Fruit fly (Drosophila melanogaster) whole organism, larva: ENCODE data around the gene Zip89B.

ENCODE experiments used
- noc ChIP-seq: fragments of 200-800 bp; sonication (Bioruptor generic); optimal IDR thresholded peaks from 3 replicates; lab custom pipeline; 2019; ENCODE audit warnings: missing biosample characterization, mild to moderate bottlenecking, missing genetic modification characterization, moderate library complexity

Gene Zip89B

DNA sequence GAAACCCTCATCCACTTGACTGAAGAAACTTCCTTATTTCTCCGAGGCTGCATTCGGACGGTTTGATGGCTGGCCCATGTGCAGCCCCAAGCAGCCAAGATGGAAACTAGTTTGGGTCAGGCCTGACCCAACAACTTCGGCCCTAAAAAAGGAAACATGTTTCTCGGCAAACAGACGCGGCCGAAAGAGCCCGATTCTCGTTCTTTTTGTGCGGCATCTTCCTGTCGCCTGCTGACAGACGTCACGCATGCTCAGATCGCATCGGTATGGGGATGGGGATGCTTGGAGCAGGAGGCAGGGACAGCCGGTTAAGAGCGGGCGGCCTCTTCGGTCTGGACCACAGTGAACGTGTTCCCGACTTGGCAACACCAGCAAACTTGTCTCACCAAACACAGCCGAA lies 11.2 kb downstream of the Zip89B start:
- no peak for TF ChIP-seq noc (tag; lab: Kevin White, UChicago)

dm6 chr3R:16321538-16321937 lies 16.0 kb downstream of the Zip89B start, which contains the start of gene CG44044:
Gene CG44044, plus strand, starts transcription at chr3R:16321838.
- TF ChIP-seq noc (tag; lab: Kevin White, UChicago): no peak

dm6 chr3R:16323093-16323492 lies 17.5 kb downstream of the Zip89B start, which contains the start of gene CG6901:
Gene CG6901, plus strand, starts transcription at chr3R:16323415.
- no peak for TF ChIP-seq noc (tag; lab: Kevin White, UChicago)

- TF ChIP-seq noc (tag; lab: Kevin White, UChicago): no peak
Observed at dm6 chr3R:16325192-16325591, 19.6 kb downstream of the Zip89B start, which contains the start of gene CG17929. Gene CG17929, plus strand, starts transcription at chr3R:16325492.

dm6 chr3R:16327549-16327948 lies 22.0 kb downstream of the Zip89B start, which contains the start of gene CG17930:
Gene CG17930, plus strand, starts transcription at chr3R:16327849.
- TF ChIP-seq noc (tag; lab: Kevin White, UChicago): no peak

- no peak for TF ChIP-seq noc (tag; lab: Kevin White, UChicago)
Observed at dm6 chr3R:16329797-16330196, 24.2 kb downstream of the Zip89B start.

DNA sequence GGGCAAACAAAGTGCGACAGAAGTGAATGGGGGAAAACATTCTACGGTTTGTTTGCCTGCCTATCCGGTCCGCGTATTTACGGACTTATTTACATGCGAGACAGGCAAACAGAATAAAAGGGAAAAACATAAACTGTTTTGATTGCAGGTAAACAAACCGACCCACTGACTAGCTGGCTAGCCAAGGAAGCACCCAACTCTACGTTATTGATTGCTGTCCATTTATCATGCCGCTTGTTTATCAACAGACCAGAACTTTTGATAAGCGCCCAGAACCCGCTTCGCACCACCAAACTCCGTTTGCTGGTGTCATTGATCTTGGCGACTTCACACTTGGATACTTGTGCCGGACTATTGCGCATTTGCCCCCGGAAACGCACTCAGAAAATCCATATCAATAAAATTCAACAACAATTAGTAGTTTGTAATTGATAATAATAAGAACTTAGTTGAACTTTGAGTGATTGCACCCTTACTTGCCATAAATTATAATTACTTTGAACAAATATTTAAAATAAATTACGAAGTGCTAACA lies 26.3 kb downstream of the Zip89B start:
- TF ChIP-seq noc (tag; lab: Kevin White, UChicago): peak; percentile 25

- TF ChIP-seq noc (tag; lab: Kevin White, UChicago): no peak
Observed at dm6 chr3R:16334329-16334728, 28.8 kb downstream of the Zip89B start.

dm6 chr3R:16334797-16335196 lies 29.2 kb downstream of the Zip89B start:
- TF ChIP-seq noc (tag; lab: Kevin White, UChicago): no peak

DNA sequence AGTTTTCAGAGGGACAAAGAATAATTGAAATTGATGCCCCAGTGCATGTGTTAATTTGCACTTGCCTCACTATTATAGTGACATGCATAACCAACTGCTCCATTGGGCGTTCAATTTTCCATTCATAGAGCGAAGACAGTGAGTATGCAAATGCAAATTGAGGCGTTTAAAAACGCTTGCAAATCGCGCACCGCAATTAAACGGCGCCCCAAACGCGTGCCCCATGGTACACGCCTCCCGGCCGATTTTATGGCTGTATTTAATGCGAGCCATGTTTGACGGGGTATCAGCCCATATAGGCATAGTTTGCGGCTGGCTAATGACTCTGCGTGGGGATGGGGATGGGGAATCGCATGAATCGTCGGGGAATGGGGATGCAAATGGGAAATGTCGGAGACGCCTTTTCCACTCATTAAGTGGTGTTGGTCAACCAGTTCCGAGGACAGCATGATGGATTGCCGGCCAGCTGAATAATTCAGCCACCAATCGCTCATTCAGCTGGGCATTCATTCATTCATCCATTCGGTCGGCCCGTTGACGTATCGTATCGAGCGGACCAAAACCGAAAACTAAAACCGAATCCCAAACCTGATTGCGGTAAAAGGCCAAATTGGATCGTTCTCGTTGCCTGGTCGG lies 30.0 kb downstream of the Zip89B start:
- TF ChIP-seq noc (tag; lab: Kevin White, UChicago): no peak

dm6 chr3R:16336327-16337052 lies 30.9 kb downstream of the Zip89B start:
- TF ChIP-seq noc (tag; lab: Kevin White, UChicago): no peak

- TF ChIP-seq noc (tag; lab: Kevin White, UChicago): no peak
Observed at dm6 chr3R:16337053-16337385, 31.5 kb downstream of the Zip89B start.

DNA sequence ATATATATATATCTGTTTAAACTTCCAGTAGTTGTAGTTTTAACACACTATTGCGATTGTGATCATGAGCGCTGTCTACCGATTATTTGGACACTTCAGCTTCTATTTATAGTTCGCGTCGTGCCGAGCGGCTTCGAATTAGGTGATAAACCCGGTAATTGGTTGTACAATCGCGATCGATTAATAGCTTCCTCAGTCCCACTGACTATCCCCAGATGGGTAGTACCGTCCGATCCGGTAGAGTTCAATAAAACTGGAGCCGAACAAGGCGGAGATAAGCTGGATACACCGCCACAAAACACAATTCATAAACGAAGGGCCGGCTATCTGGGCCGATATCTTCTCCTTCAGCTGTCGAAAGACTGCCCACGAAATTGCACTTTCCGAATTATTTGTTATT lies 32.3 kb downstream of the Zip89B start:
- no peak for TF ChIP-seq noc (tag; lab: Kevin White, UChicago)

DNA sequence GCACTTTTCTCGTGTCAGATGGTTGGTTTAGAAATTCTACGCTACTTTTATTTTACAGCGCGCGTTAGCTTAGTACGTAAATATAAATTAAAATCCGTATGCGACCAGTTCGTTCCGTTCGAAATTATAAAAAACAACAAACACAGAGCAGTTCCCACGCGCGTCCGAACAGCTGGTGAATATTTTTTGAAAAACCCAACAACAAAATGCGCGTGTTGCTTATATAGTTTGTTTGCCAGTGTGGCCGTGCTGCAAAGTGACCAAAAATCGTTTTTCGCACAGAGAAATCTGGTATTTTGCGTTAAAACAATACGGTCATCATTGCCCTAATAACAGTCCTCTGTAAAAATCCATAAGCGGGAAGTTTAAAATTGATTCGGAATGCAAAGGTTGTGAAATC lies 32.8 kb downstream of the Zip89B start:
- no peak for TF ChIP-seq noc (tag; lab: Kevin White, UChicago)

DNA sequence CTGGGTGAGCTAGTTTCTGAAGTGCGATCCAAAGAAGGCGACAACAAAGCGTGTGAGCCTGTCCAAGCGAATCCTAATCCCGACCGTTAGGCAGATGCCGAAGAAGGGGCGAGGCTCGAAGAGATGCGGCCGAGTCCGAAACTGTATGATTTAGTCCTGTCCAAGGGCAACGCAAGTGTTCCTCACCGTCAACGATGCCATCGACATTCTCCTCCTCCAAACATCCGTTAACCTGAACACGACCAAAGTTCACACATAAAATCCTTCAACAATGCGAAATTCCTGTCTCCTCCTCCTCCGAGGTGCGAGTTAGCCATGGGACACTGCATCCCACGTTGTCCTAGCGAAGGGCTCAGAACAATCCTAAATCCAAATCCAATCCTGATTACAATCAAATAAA lies 33.9 kb downstream of the Zip89B start, which contains the start of gene Sulf1:
Gene Sulf1 (minus strand): TSS at position 101 of the 400 bp plus-strand sequence.
- no peak for TF ChIP-seq noc (tag; lab: Kevin White, UChicago)

DNA sequence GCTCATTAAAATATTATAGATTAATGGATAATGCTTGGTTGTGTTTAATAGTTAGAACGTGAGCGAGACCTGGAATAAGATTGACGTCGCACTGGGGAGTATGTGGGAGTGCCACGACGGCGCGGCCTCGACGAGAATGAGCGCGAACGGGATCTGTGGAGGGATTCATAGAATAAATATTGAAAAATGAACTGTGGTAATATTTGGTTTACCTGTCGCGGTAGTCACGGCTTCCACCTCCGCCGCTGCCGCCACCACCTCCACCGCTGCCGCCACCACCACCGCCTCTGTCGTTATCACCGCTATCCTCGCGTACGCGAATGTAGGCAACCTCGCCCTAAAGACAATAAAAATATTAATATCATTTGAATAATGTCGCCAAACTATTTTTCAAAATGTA lies 35.1 kb downstream of the Zip89B start:
- no peak for TF ChIP-seq noc (tag; lab: Kevin White, UChicago)
